Fruit fly (Drosophila melanogaster) whole organism, embryonic: ENCODE measurements around the gene MED4.
A peak's percentile ranks its signal among the peaks of the same experiment; 100 is the strongest.

Experiments
- Antp ChIP-seq: fragments of 200-800 bp; sonication (Bioruptor generic); optimal IDR thresholded peaks from 3 replicates; lab custom pipeline; 2016; ENCODE audit warnings: missing biosample characterization, missing genetic modification characterization
- Blimp-1 ChIP-seq: fragments of 200-800 bp; sonication (Bioruptor generic); optimal IDR thresholded peaks from 3 replicates; lab custom pipeline; 2018; ENCODE audit warnings: missing biosample characterization, missing genetic modification characterization, mild to moderate bottlenecking, moderate library complexity, missing genetic modification reagents
- BtbVII ChIP-seq: fragments of 200-800 bp; sonication (Bioruptor generic); optimal IDR thresholded peaks from 3 replicates; lab custom pipeline; 2017; ENCODE audit warnings: missing biosample characterization, mild to moderate bottlenecking, missing genetic modification characterization
- CG10267 ChIP-seq: fragments of 200-800 bp; sonication (Bioruptor generic); optimal IDR thresholded peaks from 2 replicates; lab custom pipeline; 2018; ENCODE audit warnings: missing biosample characterization, mild to moderate bottlenecking, missing genetic modification characterization, moderate library complexity
- CG10565 ChIP-seq: fragments of 200-800 bp; sonication (Bioruptor generic); optimal IDR thresholded peaks from 3 replicates; lab custom pipeline; 2016; ENCODE audit warnings: missing biosample characterization, mild to moderate bottlenecking, missing genetic modification characterization
- CG12155 ChIP-seq: fragments of 200-800 bp; sonication (Bioruptor generic); optimal IDR thresholded peaks from 3 replicates; lab custom pipeline; 2016; ENCODE audit warnings: missing biosample characterization, missing genetic modification characterization
- CG13287 ChIP-seq: fragments of 200-800 bp; sonication (Bioruptor generic); IDR thresholded peaks from 2 replicates; pipeline ENCODE4 v1.3.6; 2022; ENCODE audit warnings: missing biosample characterization, missing genetic modification characterization; ENCODE audit not compliant: partially characterized antibody
- CG14710 ChIP-seq: fragments of 200-800 bp; sonication (Bioruptor generic); optimal IDR thresholded peaks from 3 replicates; lab custom pipeline; 2019; ENCODE audit warnings: missing biosample characterization, mild to moderate bottlenecking, missing genetic modification characterization, moderate library complexity
- CG17612 ChIP-seq: fragments of 200-800 bp; sonication (Bioruptor generic); IDR thresholded peaks from 2 replicates; pipeline ENCODE4 v1.3.6; 2022; ENCODE audit warnings: missing biosample characterization, missing genetic modification characterization
- CG18599 ChIP-seq: fragments of 200-800 bp; sonication (Bioruptor generic); optimal IDR thresholded peaks from 3 replicates; lab custom pipeline; 2017; ENCODE audit warnings: missing biosample characterization, missing genetic modification characterization, mild to moderate bottlenecking, moderate library complexity, missing genetic modification reagents
- CG18764 ChIP-seq: fragments of 200-800 bp; sonication (Bioruptor generic); optimal IDR thresholded peaks from 3 replicates; lab custom pipeline; 2016; ENCODE audit warnings: missing biosample characterization, missing genetic modification characterization
- CG2129 ChIP-seq: fragments of 200-800 bp; sonication (Bioruptor generic); IDR thresholded peaks from 2 replicates; pipeline ENCODE4 v1.3.6; 2022; ENCODE audit warnings: missing biosample characterization, missing genetic modification characterization; ENCODE audit not compliant: partially characterized antibody
- CG2199 ChIP-seq: fragments of 200-800 bp; sonication (Bioruptor generic); IDR thresholded peaks from 3 replicates; pipeline ENCODE4 v1.3.6; 2022; ENCODE audit warnings: missing biosample characterization, missing genetic modification characterization
- CG7987 ChIP-seq: fragments of 200-800 bp; sonication (Bioruptor generic); optimal IDR thresholded peaks from 2 replicates; lab custom pipeline; 2018; ENCODE audit warnings: missing biosample characterization, mild to moderate bottlenecking, missing genetic modification characterization, moderate library complexity
- Dek ChIP-seq: fragments of 200-800 bp; sonication (Bioruptor generic); optimal IDR thresholded peaks from 3 replicates; lab custom pipeline; 2019; ENCODE audit warnings: missing biosample characterization, mild to moderate bottlenecking, missing genetic modification characterization, moderate library complexity
- E2f2 ChIP-seq: fragments of 200-800 bp; sonication (Bioruptor generic); IDR thresholded peaks from 2 replicates; pipeline ENCODE4 v1.3.6; 2022; ENCODE audit warnings: missing biosample characterization, missing genetic modification characterization
- Hr51 ChIP-seq, 2 experiments: fragments of 200-800 bp; sonication (Bioruptor generic); optimal IDR thresholded peaks; 2 replicates in 1 of 2; 3 replicates in 1 of 2; lab custom pipeline; 2016 to 2018; ENCODE audit warnings: missing biosample characterization in 2 of 2, missing genetic modification characterization in 2 of 2, mild to moderate bottlenecking in 1 of 2, moderate library complexity in 1 of 2
- Kr ChIP-seq: fragments of 200-800 bp; sonication (Bioruptor generic); optimal IDR thresholded peaks from 2 replicates; lab custom pipeline; 2017; ENCODE audit warnings: missing biosample characterization, mild to moderate bottlenecking, missing genetic modification characterization
- Lhr ChIP-seq: fragments of 200-800 bp; sonication (Bioruptor generic); optimal IDR thresholded peaks from 3 replicates; lab custom pipeline; 2017; ENCODE audit warnings: mild to moderate bottlenecking, missing biosample characterization, missing genetic modification reagents, missing genetic modification characterization
- MESR4 ChIP-seq: fragments of 200-800 bp; sonication (Bioruptor generic); optimal IDR thresholded peaks from 2 replicates; lab custom pipeline; 2018; ENCODE audit warnings: missing biosample characterization, mild to moderate bottlenecking, missing genetic modification characterization, moderate library complexity
- Myb ChIP-seq: fragments of 200-800 bp; sonication (Bioruptor generic); optimal IDR thresholded peaks from 2 replicates; lab custom pipeline; 2016; ENCODE audit warnings: missing biosample characterization, missing genetic modification characterization
- Neu2 ChIP-seq: fragments of 200-800 bp; sonication (Bioruptor generic); optimal IDR thresholded peaks from 3 replicates; lab custom pipeline; 2016; ENCODE audit warnings: missing biosample characterization, missing genetic modification characterization, borderline replicate concordance
- PHDP ChIP-seq: fragments of 200-800 bp; sonication (Bioruptor generic); optimal IDR thresholded peaks from 3 replicates; lab custom pipeline; 2018; ENCODE audit warnings: missing biosample characterization, mild to moderate bottlenecking, missing genetic modification characterization, moderate library complexity
- Ravus ChIP-seq: fragments of 200-800 bp; sonication (Bioruptor generic); IDR thresholded peaks from 2 replicates; pipeline ENCODE4 v1.3.6; 2022; ENCODE audit warnings: missing biosample characterization, missing genetic modification characterization
- Side ChIP-seq: fragments of 200-800 bp; sonication (Bioruptor generic); optimal IDR thresholded peaks from 2 replicates; lab custom pipeline; 2016; ENCODE audit warnings: missing biosample characterization, missing genetic modification characterization
- TFAM ChIP-seq: fragments of 200-800 bp; sonication (Bioruptor generic); optimal IDR thresholded peaks from 2 replicates; lab custom pipeline; 2017; ENCODE audit warnings: missing biosample characterization, missing genetic modification characterization, inconsistent platforms
- Tbp ChIP-seq: fragments of >200 bp; optimal IDR thresholded peaks from 2 replicates; lab custom pipeline; 2018; ENCODE audit warnings: missing biosample characterization, missing genetic modification characterization
- abd-A ChIP-seq: fragments of 200-800 bp; sonication (Bioruptor generic); optimal IDR thresholded peaks from 3 replicates; lab custom pipeline; 2019; ENCODE audit warnings: missing biosample characterization, mild to moderate bottlenecking, missing genetic modification characterization, moderate library complexity
- amos ChIP-seq: fragments of 200-800 bp; sonication (Bioruptor generic); IDR thresholded peaks from 2 replicates; pipeline ENCODE4 v1.3.6; 2022; ENCODE audit warnings: missing biosample characterization, missing genetic modification characterization; ENCODE audit not compliant: partially characterized antibody
- ara ChIP-seq: fragments of 200-800 bp; sonication (Bioruptor generic); IDR thresholded peaks from 2 replicates; pipeline ENCODE4 v1.3.6; 2022; ENCODE audit warnings: missing biosample characterization, missing genetic modification characterization
- bcd ChIP-seq: fragments of 200-800 bp; sonication (Bioruptor generic); optimal IDR thresholded peaks from 2 replicates; lab custom pipeline; 2017; ENCODE audit warnings: missing biosample characterization, mild to moderate bottlenecking, missing genetic modification characterization
- bowl ChIP-seq: fragments of 200-800 bp; sonication (Bioruptor generic); IDR thresholded peaks from 2 replicates; pipeline ENCODE4 v1.3.6; 2022; ENCODE audit warnings: missing biosample characterization, missing genetic modification characterization
- dpn ChIP-seq, 2 experiments: fragments of 200-800 bp; sonication (Bioruptor generic); optimal IDR thresholded peaks; 3 replicates each; lab custom pipeline; 2016; ENCODE audit warnings: missing biosample characterization in 2 of 2, missing genetic modification characterization in 2 of 2
- fd102C ChIP-seq: fragments of 200-800 bp; sonication (Bioruptor generic); optimal IDR thresholded peaks from 2 replicates; lab custom pipeline; 2018; ENCODE audit warnings: missing biosample characterization, mild to moderate bottlenecking, missing genetic modification characterization, moderate library complexity
- fd64A ChIP-seq: fragments of 200-800 bp; sonication (Bioruptor generic); optimal IDR thresholded peaks from 3 replicates; lab custom pipeline; 2018; ENCODE audit warnings: missing biosample characterization, mild to moderate bottlenecking, missing genetic modification characterization
- gcm ChIP-seq: fragments of 200-800 bp; sonication (Bioruptor generic); optimal IDR thresholded peaks from 2 replicates; lab custom pipeline; 2019; ENCODE audit warnings: missing biosample characterization, mild to moderate bottlenecking, missing genetic modification characterization, moderate library complexity
- gsb ChIP-seq: fragments of 200-800 bp; sonication (Bioruptor generic); IDR thresholded peaks from 2 replicates; pipeline ENCODE4 v1.3.6; 2022; ENCODE audit warnings: missing biosample characterization, missing genetic modification characterization
- gsb-n ChIP-seq: fragments of 200-800 bp; sonication (Bioruptor generic); optimal IDR thresholded peaks from 3 replicates; lab custom pipeline; 2018; ENCODE audit warnings: missing biosample characterization, mild to moderate bottlenecking, missing genetic modification characterization
- sens-2 ChIP-seq: fragments of 200-800 bp; sonication (Bioruptor generic); IDR thresholded peaks from 2 replicates; pipeline ENCODE4 v1.3.6; 2022; ENCODE audit warnings: missing biosample characterization, missing genetic modification characterization
- shn ChIP-seq: fragments of 200-800 bp; sonication (Bioruptor generic); optimal IDR thresholded peaks from 3 replicates; lab custom pipeline; 2016; ENCODE audit warnings: missing biosample characterization, missing genetic modification characterization
- sisA ChIP-seq: fragments of 200-800 bp; sonication (Bioruptor generic); IDR thresholded peaks from 2 replicates; pipeline ENCODE4 v1.3.6; 2022; ENCODE audit warnings: missing biosample characterization, missing genetic modification characterization
- stc ChIP-seq: fragments of 200-800 bp; sonication (Bioruptor generic); IDR thresholded peaks from 2 replicates; pipeline ENCODE4 v1.3.6; 2022; ENCODE audit warnings: missing biosample characterization, missing genetic modification characterization
- stwl ChIP-seq: fragments of 200-800 bp; sonication (Bioruptor generic); optimal IDR thresholded peaks from 3 replicates; lab custom pipeline; 2018; ENCODE audit warnings: missing biosample characterization, mild to moderate bottlenecking, missing genetic modification characterization, moderate library complexity
- vfl ChIP-seq: fragments of 200-800 bp; sonication (Bioruptor generic); optimal IDR thresholded peaks from 2 replicates; lab custom pipeline; 2016; ENCODE audit warnings: missing biosample characterization, missing genetic modification characterization
- yki ChIP-seq: fragments of >200 bp; optimal IDR thresholded peaks from 3 replicates; lab custom pipeline; 2018
- zen2 ChIP-seq: fragments of 200-800 bp; sonication (Bioruptor generic); IDR thresholded peaks from 3 replicates; pipeline ENCODE4 v1.3.6; 2022; ENCODE audit warnings: missing biosample characterization, missing genetic modification characterization; ENCODE audit not compliant: partially characterized antibody
- zf30C ChIP-seq: fragments of 200-800 bp; sonication (Bioruptor generic); optimal IDR thresholded peaks from 3 replicates; lab custom pipeline; 2018; ENCODE audit warnings: missing biosample characterization, mild to moderate bottlenecking, missing genetic modification characterization

MED4 gene

dm6 chr3L:7241217-7241859, 9.0 kb downstream of the MED4 start, which contains the start of the genes RpL18 and Neos (continued):
- TF ChIP-seq abd-A (no peak), Myb (GFP tag; lab: Kevin White, UChicago) (peak; percentile 36), CG18599 (GFP tag; lab: Kevin White, UChicago) (peak; percentile 87)
- TF ChIP-seq, all 482 proteins: peak for 347

dm6 chr3L:7238072-7238759, 12.1 kb downstream of the MED4 start, which contains the start of the genes CG14829 and BHD:
Gene CG14829, minus strand, starts transcription at chr3L:7238122.
Gene BHD, plus strand, starts transcription at chr3L:7238542.
- TF ChIP-seq zf30C (GFP tag; lab: Kevin White, UChicago) (no peak), Antp (GFP tag; lab: Kevin White, UChicago) (no peak), Kr (GFP tag; lab: Kevin White, UChicago) (no peak), gsb-n (tag; lab: Kevin White, UChicago) (no peak), Dek (no peak), vfl (GFP tag; lab: Kevin White, UChicago) (no peak), CG2199 (GFP tag; lab: Robert Waterston, UW) (no peak), MESR4 (GFP tag; lab: Kevin White, UChicago) (peak; percentile 42), gcm (GFP tag; lab: Kevin White, UChicago) (no peak), CG12155 (GFP tag; lab: Kevin White, UChicago) (no peak), CG18764 (GFP tag; lab: Kevin White, UChicago) (no peak), dpn (GFP tag; optimal IDR thresholded peaks at IDR 0.05; lab: Kevin White, UChicago) (no peak), Side (GFP tag; lab: Kevin White, UChicago) (no peak), BtbVII (GFP tag; lab: Kevin White, UChicago) (no peak), yki (lab: Kevin White, UChicago) (no peak), CG13287 (GFP tag; lab: Robert Waterston, UW) (peak; percentile 29; the same call in 1 of the 2 replicates), stwl (tag; lab: Kevin White, UChicago) (peak; percentile 86), zen2 (no peak), ara (GFP tag; lab: Robert Waterston, UW) (no peak), CG17612 (GFP tag; lab: Robert Waterston, UW) (no peak), fd102C (GFP tag; lab: Kevin White, UChicago) (no peak), Blimp-1 (no peak), PHDP (tag; lab: Kevin White, UChicago) (no peak), CG2129 (GFP tag; lab: Robert Waterston, UW) (no peak), CG14710 (tag; lab: Kevin White, UChicago) (peak; percentile 21), fd64A (no peak), Neu2 (no peak), sens-2 (no peak), shn (GFP tag; lab: Kevin White, UChicago) (no peak), E2f2 (GFP tag; lab: Robert Waterston, UW) (peak; percentile 65; the same call in 1 of the 2 replicates), CG10565 (GFP tag; lab: Kevin White, UChicago) (no peak), Lhr (GFP tag; lab: Kevin White, UChicago) (no peak), bowl (GFP tag; lab: Robert Waterston, UW) (no peak), TFAM (GFP tag; lab: Kevin White, UChicago) (no peak), Hr51 (GFP tag; optimal IDR thresholded peaks at IDR 0.05; lab: Kevin White, UChicago) (no peak), amos (GFP tag; lab: Robert Waterston, UW) (peak; percentile 13; the same call in 1 of the 2 replicates), bcd (GFP tag; lab: Kevin White, UChicago) (no peak), sisA (GFP tag; lab: Robert Waterston, UW) (no peak), stc (GFP tag; lab: Robert Waterston, UW) (no peak), CG7987 (GFP tag; lab: Kevin White, UChicago) (no peak), Ravus (GFP tag; lab: Robert Waterston, UW) (no peak), Tbp (GFP tag; lab: Kevin White, UChicago) (no peak), gsb (GFP tag; lab: Robert Waterston, UW) (no peak), CG10267 (tag; lab: Kevin White, UChicago) (peak; percentile 40)
